5 worm cellular contexts compared by ENCODE assay signal in the genomic region with DNA sequence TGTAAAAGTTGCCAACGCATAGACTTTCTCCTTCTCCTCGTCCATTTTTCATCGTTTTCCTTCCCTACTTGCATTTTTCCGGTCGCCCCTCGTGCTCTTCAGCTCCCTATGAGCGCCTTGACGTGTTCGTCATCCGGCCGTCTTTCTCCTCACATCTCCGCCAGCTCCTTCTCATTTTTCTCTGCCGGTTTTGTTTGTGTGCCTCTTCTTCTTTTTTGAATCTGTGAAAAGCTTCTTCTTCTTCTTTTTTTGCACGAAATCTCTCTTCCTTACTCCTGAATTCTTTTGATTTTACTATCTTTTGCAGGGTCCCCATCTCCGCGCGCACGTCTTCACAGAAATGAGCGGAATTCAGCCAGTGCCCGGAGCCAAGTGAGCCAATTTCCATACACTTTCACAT.
TF ChIP-seq lines count a peak whose summit lies in the region.

A gene (plus strand): TSS at position 308 of the 400 bp plus-strand sequence.

TF ChIP-seq in whole organism, L1 larva, 84 proteins besides CTCF, POLR2A, EP300 and RAD21:
- TF ChIP-seq dpl-1 (GFP tag; optimal IDR thresholded peaks at IDR 0.05; lab: Kevin White, UChicago) = no peak
- TF ChIP-seq ceh-63 (GFP tag; optimal IDR thresholded peaks at IDR 0.05; lab: Kevin White, UChicago) = no peak
- TF ChIP-seq ceh-82 (tag; optimal IDR thresholded peaks at IDR 0.05; lab: Kevin White, UChicago) = peak in 1 of 3 experiments; percentile 0
- no peak for TF ChIP-seq nhr-47 (tag; optimal IDR thresholded peaks at IDR 0.05; lab: Kevin White, UChicago)
- no peak for TF ChIP-seq snu-23 (GFP tag; optimal IDR thresholded peaks at IDR 0.05; lab: Kevin White, UChicago)
- TF ChIP-seq grh-1 (GFP tag; IDR thresholded peaks at IDR 0.05; lab: Robert Waterston, UW) = no peak
- no peak for TF ChIP-seq nhr-20 (tag; optimal IDR thresholded peaks at IDR 0.05; lab: Kevin White, UChicago)
- no peak for TF ChIP-seq efl-1 (optimal IDR thresholded peaks at IDR 0.05; lab: Kevin White, UChicago)
- peak in 1 of 2 experiments; percentile 42 for TF ChIP-seq efl-1 (GFP tag; optimal IDR thresholded peaks at IDR 0.05 in 1 of 2; lab: Kevin White, UChicago)
- no peak for TF ChIP-seq nhr-85 (tag; lab: Kevin White, UChicago)
- peak; percentile 59 for TF ChIP-seq lin-14 (GFP tag; optimal IDR thresholded peaks at IDR 0.05; lab: Kevin White, UChicago)

TF ChIP-seq in whole organism, L2 larva, 48 proteins besides CTCF, POLR2A, EP300 and RAD21:
- TF ChIP-seq gmeb-1 (tag; optimal IDR thresholded peaks at IDR 0.05; lab: Kevin White, UChicago) (no peak), F13H6.1 (tag; optimal IDR thresholded peaks at IDR 0.05; lab: Kevin White, UChicago) (no peak), elt-1 (tag; optimal IDR thresholded peaks at IDR 0.05; lab: Kevin White, UChicago) (no peak), nhr-21 (tag; optimal IDR thresholded peaks at IDR 0.05; lab: Kevin White, UChicago) (no peak), crh-2 (tag; optimal IDR thresholded peaks at IDR 0.05; lab: Kevin White, UChicago) (no peak), C34F6.9 (tag; optimal IDR thresholded peaks at IDR 0.05; lab: Kevin White, UChicago) (peak; percentile 5), nhr-129 (tag; optimal IDR thresholded peaks at IDR 0.05; lab: Kevin White, UChicago) (peak; percentile 10), R02D3.7 (tag; optimal IDR thresholded peaks at IDR 0.05; lab: Kevin White, UChicago) (no peak), sma-3 (GFP tag; optimal IDR thresholded peaks at IDR 0.05; lab: Kevin White, UChicago) (no peak), unc-55 (GFP tag; optimal IDR thresholded peaks at IDR 0.05; lab: Kevin White, UChicago) (no peak), mbf-1 (tag; optimal IDR thresholded peaks at IDR 0.05; lab: Kevin White, UChicago) (no peak), peb-1 (tag; optimal IDR thresholded peaks at IDR 0.05; lab: Kevin White, UChicago) (no peak), ztf-1 (GFP tag; conservative IDR thresholded peaks at IDR 0.05; lab: Robert Waterston, UW) (no peak)

TF ChIP-seq in whole organism, L3 larva, 47 proteins besides CTCF, POLR2A, EP300 and RAD21:
- no peak for TF ChIP-seq nhr-28 (tag; optimal IDR thresholded peaks at IDR 0.05; lab: Kevin White, UChicago)
- peak; percentile 49 for TF ChIP-seq lin-39 (tag; optimal IDR thresholded peaks at IDR 0.05; lab: Kevin White, UChicago)
- TF ChIP-seq elt-3 (tag; optimal IDR thresholded peaks at IDR 0.05; lab: Kevin White, UChicago) = no peak
- no peak for TF ChIP-seq mdl-1 (tag; optimal IDR thresholded peaks at IDR 0.05; lab: Kevin White, UChicago)
- no peak for TF ChIP-seq snpc-4 (tag; optimal IDR thresholded peaks at IDR 0.05; lab: Kevin White, UChicago)
- no peak for TF ChIP-seq sea-2 (GFP tag; optimal IDR thresholded peaks at IDR 0.05; lab: Kevin White, UChicago)
TF ChIP-seq in whole organism, L3 larva: peak in this region for 1.

TF ChIP-seq in whole organism, L4 larva, 104 proteins besides CTCF, POLR2A, EP300 and RAD21:
- TF ChIP-seq aha-1 (tag; lab: Kevin White, UChicago) (peak; percentile 54), ceh-20 (GFP tag; IDR thresholded peaks at IDR 0.05; lab: Robert Waterston, UW) (no peak), hlh-30 (tag; optimal IDR thresholded peaks at IDR 0.05; lab: Kevin White, UChicago; ENCODE audit: insufficient read depth) (peak; percentile 13), mes-2 (tag; optimal IDR thresholded peaks at IDR 0.05; lab: Kevin White, UChicago; ENCODE audit: poor library complexity, severe bottlenecking) (no peak), set-16 (GFP tag; IDR thresholded peaks at IDR 0.05; lab: Robert Waterston, UW) (0 out of 2 replicates have a peak, but pooled peaks have one; percentile 17), mep-1 (tag; optimal IDR thresholded peaks at IDR 0.05; lab: Kevin White, UChicago) (peak; percentile 8)

TF ChIP-seq in whole organism, young adult, 124 proteins besides CTCF, POLR2A, EP300 and RAD21:
- TF ChIP-seq dox-1 (GFP tag; IDR thresholded peaks at IDR 0.05; lab: Robert Waterston, UW) (0 out of 2 replicates have a peak, but pooled peaks have one; percentile 5), K11D2.4 (GFP tag; IDR thresholded peaks at IDR 0.05; lab: Robert Waterston, UW) (no peak)
